ENCODE assay signal across 2 fruit fly cellular contexts in genomic region chr3L:21381746-21382145, dm6.
TF ChIP-seq lines count a peak whose summit lies in the region.

No protein-coding gene starts in this region.

- TF ChIP-seq CTCF in whole organism, embryonic (GFP tag; optimal IDR thresholded peaks at IDR 0.05; lab: Kevin White, UChicago): no peak

TF ChIP-seq in whole organism, embryonic, 481 proteins besides CTCF, POLR2A, EP300 and RAD21:
- TF ChIP-seq CG11504 (tag; optimal IDR thresholded peaks at IDR 0.05; lab: Kevin White, UChicago) (peak; percentile 95), Nf-YC (tag; optimal IDR thresholded peaks at IDR 0.05; lab: Kevin White, UChicago) (no peak), CG13296 (GFP tag; optimal IDR thresholded peaks at IDR 0.05; lab: Kevin White, UChicago) (no peak), al (GFP tag; IDR thresholded peaks at IDR 0.05; lab: Robert Waterston, UW) (no peak), Lhr (GFP tag; optimal IDR thresholded peaks at IDR 0.05; lab: Kevin White, UChicago) (no peak), Sry-β (GFP tag; optimal IDR thresholded peaks at IDR 0.05; lab: Kevin White, UChicago) (no peak), sens (GFP tag; lab: Kevin White, UChicago) (no peak), repo (GFP tag; optimal IDR thresholded peaks at IDR 0.05; lab: Kevin White, UChicago) (no peak), CG5953 (GFP tag; IDR thresholded peaks at IDR 0.05; lab: Robert Waterston, UW) (no peak), Trl (optimal IDR thresholded peaks at IDR 0.05; lab: Kevin White, UChicago) (peak in 1 of 2 experiments; percentile 38), Trl (GFP tag; optimal IDR thresholded peaks at IDR 0.05; lab: Kevin White, UChicago) (no peak), CG11723 (GFP tag; optimal IDR thresholded peaks at IDR 0.05; lab: Kevin White, UChicago) (no peak), CG34376 (GFP tag; optimal IDR thresholded peaks at IDR 0.05; lab: Kevin White, UChicago) (no peak), CG5180 (GFP tag; optimal IDR thresholded peaks at IDR 0.05; lab: Kevin White, UChicago) (no peak), Spps (tag; optimal IDR thresholded peaks at IDR 0.05; lab: Kevin White, UChicago) (no peak), CG18476 (GFP tag; optimal IDR thresholded peaks at IDR 0.05; lab: Kevin White, UChicago) (no peak), CG7372 (GFP tag; IDR thresholded peaks at IDR 0.05; lab: Robert Waterston, UW) (no peak), HHEX (GFP tag; optimal IDR thresholded peaks at IDR 0.05; lab: Kevin White, UChicago) (no peak)

TF ChIP-seq in whole organism, wandering third instar larva, 38 proteins besides CTCF, POLR2A, EP300 and RAD21:
- no peak for TF ChIP-seq Myc (optimal IDR thresholded peaks at IDR 0.05; lab: Kevin White, UChicago)
- peak; percentile 47 for TF ChIP-seq Dif (GFP tag; optimal IDR thresholded peaks at IDR 0.05; lab: Kevin White, UChicago; ENCODE audit: partially characterized antibody)
- TF ChIP-seq dl (GFP tag; optimal IDR thresholded peaks at IDR 0.05; lab: Kevin White, UChicago; ENCODE audit: insufficient read depth in 1 of 2, partially characterized antibody in 2 of 2): peak; percentile 40 to 54
